1 fruit fly cellular context compared by ENCODE assay signal in genomic region chr3R:12627691-12628148, dm6.
A peak's percentile ranks its signal among the peaks of the same experiment; 100 is the strongest.
TF ChIP-seq lines count a peak whose summit lies in the region.

Gene Vha55 (minus strand): TSS chr3R:12627829.
Gene Snx3 (plus strand): TSS chr3R:12628031.

TF ChIP-seq in whole organism, embryonic, 481 proteins besides CTCF, POLR2A, EP300 and RAD21 (continued from another document):
- peak; percentile 90 for TF ChIP-seq CG1647 (GFP tag; optimal IDR thresholded peaks at IDR 0.05; lab: Kevin White, UChicago)
- no peak for TF ChIP-seq unc-4 (GFP tag; IDR thresholded peaks at IDR 0.05; lab: Robert Waterston, UW; ENCODE audit: partially characterized antibody)
- peak; percentile 88 for TF ChIP-seq CHES-1-like (GFP tag; optimal IDR thresholded peaks at IDR 0.05; lab: Kevin White, UChicago)
- peak; percentile 29 for TF ChIP-seq fd96Cb (tag; optimal IDR thresholded peaks at IDR 0.05; lab: Kevin White, UChicago)
- peak; percentile 20 for TF ChIP-seq CG15696 (tag; optimal IDR thresholded peaks at IDR 0.05; lab: Kevin White, UChicago)
- peak; percentile 38 for TF ChIP-seq CG14965 (GFP tag; optimal IDR thresholded peaks at IDR 0.05; lab: Kevin White, UChicago; ENCODE audit: borderline replicate concordance)
- TF ChIP-seq E2f2 (GFP tag; IDR thresholded peaks at IDR 0.05; lab: Robert Waterston, UW): no peak
- peak; percentile 74 for TF ChIP-seq Dek (tag; optimal IDR thresholded peaks at IDR 0.05; lab: Kevin White, UChicago)
- peak; percentile 43 for TF ChIP-seq gem (tag; optimal IDR thresholded peaks at IDR 0.05; lab: Kevin White, UChicago)
- peak; percentile 55 for TF ChIP-seq Atf-2 (GFP tag; optimal IDR thresholded peaks at IDR 0.05; lab: Kevin White, UChicago)
- TF ChIP-seq salm (tag; optimal IDR thresholded peaks at IDR 0.05; lab: Kevin White, UChicago): no peak
- no peak for TF ChIP-seq CG1024 (GFP tag; IDR thresholded peaks at IDR 0.05; lab: Robert Waterston, UW)
- TF ChIP-seq CG1603 (tag; optimal IDR thresholded peaks at IDR 0.05; lab: Kevin White, UChicago): peak; percentile 96
- TF ChIP-seq CG1602 (GFP tag; optimal IDR thresholded peaks at IDR 0.05; lab: Kevin White, UChicago): peak; percentile 60
- TF ChIP-seq CG17385 (GFP tag; optimal IDR thresholded peaks at IDR 0.05; lab: Kevin White, UChicago): peak; percentile 5
- no peak for TF ChIP-seq z (GFP tag; IDR thresholded peaks at IDR 0.05; lab: Robert Waterston, UW)
- peak; percentile 83 for TF ChIP-seq fu2 (GFP tag; optimal IDR thresholded peaks at IDR 0.05; lab: Kevin White, UChicago)
- TF ChIP-seq cwo (GFP tag; optimal IDR thresholded peaks at IDR 0.05; lab: Kevin White, UChicago): peak; percentile 96
- TF ChIP-seq maf-S (GFP tag; optimal IDR thresholded peaks at IDR 0.05; lab: Kevin White, UChicago): peak; percentile 70
- TF ChIP-seq CG42726 (GFP tag; IDR thresholded peaks at IDR 0.05; lab: Robert Waterston, UW; ENCODE audit: partially characterized antibody): no peak
- TF ChIP-seq ems (GFP tag; optimal IDR thresholded peaks at IDR 0.05; lab: Kevin White, UChicago): peak; percentile 66
- TF ChIP-seq CG1792 (GFP tag; optimal IDR thresholded peaks at IDR 0.05; lab: Kevin White, UChicago): peak; percentile 0
- peak; percentile 58 for TF ChIP-seq CG11398 (GFP tag; optimal IDR thresholded peaks at IDR 0.05; lab: Kevin White, UChicago)
- TF ChIP-seq HLHmδ (GFP tag; optimal IDR thresholded peaks at IDR 0.05; lab: Kevin White, UChicago): peak; percentile 76
- TF ChIP-seq hkb (optimal IDR thresholded peaks at IDR 0.05; lab: Kevin White, UChicago): peak; percentile 69
- TF ChIP-seq hkb (GFP tag; IDR thresholded peaks at IDR 0.05; lab: Robert Waterston, UW): no peak
- TF ChIP-seq CG11723 (GFP tag; optimal IDR thresholded peaks at IDR 0.05; lab: Kevin White, UChicago): no peak
- no peak for TF ChIP-seq Taf1 (GFP tag; IDR thresholded peaks at IDR 0.05; lab: Robert Waterston, UW)
- peak; percentile 82 for TF ChIP-seq CG17186 (GFP tag; optimal IDR thresholded peaks at IDR 0.05; lab: Kevin White, UChicago)
- peak; percentile 47 for TF ChIP-seq CoRest (tag; optimal IDR thresholded peaks at IDR 0.05; lab: Kevin White, UChicago)
- TF ChIP-seq cato (GFP tag; optimal IDR thresholded peaks at IDR 0.05; lab: Kevin White, UChicago; ENCODE audit: borderline replicate concordance): peak; percentile 60
- peak; percentile 68 for TF ChIP-seq CG4820 (GFP tag; optimal IDR thresholded peaks at IDR 0.05; lab: Kevin White, UChicago)
- TF ChIP-seq disco-r (GFP tag; optimal IDR thresholded peaks at IDR 0.05; lab: Kevin White, UChicago): peak; percentile 40
- peak; percentile 74 for TF ChIP-seq CG5245 (GFP tag; optimal IDR thresholded peaks at IDR 0.05; lab: Kevin White, UChicago)
- no peak for TF ChIP-seq ranshi (GFP tag; IDR thresholded peaks at IDR 0.05; lab: Robert Waterston, UW)
- TF ChIP-seq CG9215 (GFP tag; IDR thresholded peaks at IDR 0.05; lab: Robert Waterston, UW): no peak
- peak; percentile 18 for TF ChIP-seq Fer2 (tag; optimal IDR thresholded peaks at IDR 0.05; lab: Kevin White, UChicago)
- TF ChIP-seq Sin3A (optimal IDR thresholded peaks at IDR 0.05; lab: Kevin White, UChicago): peak; percentile 92
- TF ChIP-seq gro (GFP tag; optimal IDR thresholded peaks at IDR 0.05; lab: Kevin White, UChicago): peak; percentile 93
- TF ChIP-seq CG13123 (GFP tag; optimal IDR thresholded peaks at IDR 0.05; lab: Kevin White, UChicago): peak; percentile 65
- TF ChIP-seq zfh2 (GFP tag; optimal IDR thresholded peaks at IDR 0.05; lab: Kevin White, UChicago): peak; percentile 91
- no peak for TF ChIP-seq CG16813 (GFP tag; IDR thresholded peaks at IDR 0.05; lab: Robert Waterston, UW; ENCODE audit: partially characterized antibody)
- TF ChIP-seq CG43689 (GFP tag; IDR thresholded peaks at IDR 0.05; lab: Robert Waterston, UW): no peak
- TF ChIP-seq sr (GFP tag; IDR thresholded peaks at IDR 0.05; lab: Robert Waterston, UW): no peak
- TF ChIP-seq da (GFP tag; optimal IDR thresholded peaks at IDR 0.05; lab: Kevin White, UChicago): peak; percentile 39
- peak; percentile 76 for TF ChIP-seq CG18764 (GFP tag; optimal IDR thresholded peaks at IDR 0.05; lab: Kevin White, UChicago)
- TF ChIP-seq Hr51 (GFP tag; optimal IDR thresholded peaks at IDR 0.05; lab: Kevin White, UChicago): peak; percentile 23 to 81
- TF ChIP-seq CG6683 (GFP tag; optimal IDR thresholded peaks at IDR 0.05; lab: Kevin White, UChicago): peak; percentile 48
- peak; percentile 91 for TF ChIP-seq CG13894 (tag; optimal IDR thresholded peaks at IDR 0.05; lab: Kevin White, UChicago)
- TF ChIP-seq Hand (GFP tag; optimal IDR thresholded peaks at IDR 0.05; lab: Kevin White, UChicago): peak; percentile 32
- TF ChIP-seq Oli (tag; optimal IDR thresholded peaks at IDR 0.05; lab: Kevin White, UChicago): no peak
- peak; percentile 74 for TF ChIP-seq CG4617 (GFP tag; optimal IDR thresholded peaks at IDR 0.05; lab: Kevin White, UChicago; ENCODE audit: borderline replicate concordance)
- no peak for TF ChIP-seq D (optimal IDR thresholded peaks at IDR 0.05; lab: Kevin White, UChicago)
- no peak for TF ChIP-seq D (GFP tag; optimal IDR thresholded peaks at IDR 0.05; lab: Kevin White, UChicago)
- TF ChIP-seq pnt (GFP tag; optimal IDR thresholded peaks at IDR 0.05; lab: Kevin White, UChicago): peak; percentile 78
- peak; percentile 32 for TF ChIP-seq Mes4 (GFP tag; optimal IDR thresholded peaks at IDR 0.05; lab: Kevin White, UChicago)
- peak; percentile 26 for TF ChIP-seq Spps (tag; optimal IDR thresholded peaks at IDR 0.05; lab: Kevin White, UChicago)
- TF ChIP-seq CG12219 (GFP tag; optimal IDR thresholded peaks at IDR 0.05; lab: Kevin White, UChicago): no peak
- peak; percentile 60 for TF ChIP-seq psq (GFP tag; optimal IDR thresholded peaks at IDR 0.05; lab: Kevin White, UChicago)
- no peak for TF ChIP-seq Dll (GFP tag; IDR thresholded peaks at IDR 0.05; lab: Robert Waterston, UW; ENCODE audit: partially characterized antibody)
- TF ChIP-seq Dad (GFP tag; optimal IDR thresholded peaks at IDR 0.05; lab: Kevin White, UChicago): peak; percentile 89
- TF ChIP-seq Stat92E (GFP tag; optimal IDR thresholded peaks at IDR 0.05; lab: Kevin White, UChicago): peak in 1 of 3 experiments; percentile 77
- peak; percentile 62 for TF ChIP-seq Nf-YC (tag; optimal IDR thresholded peaks at IDR 0.05; lab: Kevin White, UChicago)
- TF ChIP-seq MBD-R2 (GFP tag; IDR thresholded peaks at IDR 0.05; lab: Robert Waterston, UW): no peak
- TF ChIP-seq CG8089 (GFP tag; optimal IDR thresholded peaks at IDR 0.05; lab: Kevin White, UChicago): peak; percentile 51
- peak; percentile 59 for TF ChIP-seq Chrac-16 (GFP tag; optimal IDR thresholded peaks at IDR 0.05; lab: Kevin White, UChicago)
- no peak for TF ChIP-seq GATAe (GFP tag; conservative IDR thresholded peaks at IDR 0.05; lab: Robert Waterston, UW)
- TF ChIP-seq Sox100B (GFP tag; optimal IDR thresholded peaks at IDR 0.05; lab: Kevin White, UChicago): no peak
- peak; percentile 7 for TF ChIP-seq CG10979 (tag; optimal IDR thresholded peaks at IDR 0.05; lab: Kevin White, UChicago)
- no peak for TF ChIP-seq CG3726 (GFP tag; IDR thresholded peaks at IDR 0.05; lab: Robert Waterston, UW)
- no peak for TF ChIP-seq Lim3 (GFP tag; IDR thresholded peaks at IDR 0.05; lab: Robert Waterston, UW)
- peak; percentile 36 for TF ChIP-seq sima (GFP tag; optimal IDR thresholded peaks at IDR 0.05; lab: Kevin White, UChicago)
- peak; percentile 78 for TF ChIP-seq ftz-f1 (GFP tag; optimal IDR thresholded peaks at IDR 0.05; lab: Kevin White, UChicago)
- TF ChIP-seq CG31365 (tag; optimal IDR thresholded peaks at IDR 0.05; lab: Kevin White, UChicago): peak; percentile 52
- TF ChIP-seq CG3065 (GFP tag; optimal IDR thresholded peaks at IDR 0.05; lab: Kevin White, UChicago): peak; percentile 67
- no peak for TF ChIP-seq cg (GFP tag; optimal IDR thresholded peaks at IDR 0.05; lab: Kevin White, UChicago)
- no peak for TF ChIP-seq Mrtf (GFP tag; IDR thresholded peaks at IDR 0.05; lab: Robert Waterston, UW)
- peak; percentile 56 for TF ChIP-seq CG18011 (GFP tag; optimal IDR thresholded peaks at IDR 0.05; lab: Kevin White, UChicago)
- peak; percentile 1 for TF ChIP-seq CG3838 (GFP tag; optimal IDR thresholded peaks at IDR 0.05; lab: Kevin White, UChicago)
- TF ChIP-seq CG17359 (tag; optimal IDR thresholded peaks at IDR 0.05; lab: Kevin White, UChicago): peak; percentile 50
- TF ChIP-seq sd (tag; optimal IDR thresholded peaks at IDR 0.05; lab: Kevin White, UChicago): peak; percentile 41
- no peak for TF ChIP-seq C15 (GFP tag; IDR thresholded peaks at IDR 0.05; lab: Robert Waterston, UW)
- peak; percentile 72 for TF ChIP-seq Side (GFP tag; optimal IDR thresholded peaks at IDR 0.05; lab: Kevin White, UChicago)
- TF ChIP-seq CG15479 (GFP tag; optimal IDR thresholded peaks at IDR 0.05; lab: Kevin White, UChicago): no peak
- no peak for TF ChIP-seq gt (GFP tag; IDR thresholded peaks at IDR 0.05; lab: Robert Waterston, UW)
- peak; percentile 25 for TF ChIP-seq CG2875 (GFP tag; optimal IDR thresholded peaks at IDR 0.05; lab: Kevin White, UChicago)
- peak; percentile 18 for TF ChIP-seq fd3F (GFP tag; optimal IDR thresholded peaks at IDR 0.05; lab: Kevin White, UChicago)
- TF ChIP-seq TFAM (GFP tag; optimal IDR thresholded peaks at IDR 0.05; lab: Kevin White, UChicago): no peak
- peak; percentile 73 for TF ChIP-seq pb (GFP tag; optimal IDR thresholded peaks at IDR 0.05; lab: Kevin White, UChicago)
- peak; percentile 83 for TF ChIP-seq ind (GFP tag; optimal IDR thresholded peaks at IDR 0.05; lab: Kevin White, UChicago)
- no peak for TF ChIP-seq seq (GFP tag; IDR thresholded peaks at IDR 0.05; lab: Robert Waterston, UW)
- TF ChIP-seq CG18619 (GFP tag; optimal IDR thresholded peaks at IDR 0.05; lab: Kevin White, UChicago): peak; percentile 45
- TF ChIP-seq CG30020 (tag; optimal IDR thresholded peaks at IDR 0.05; lab: Kevin White, UChicago): peak; percentile 27
- TF ChIP-seq CG17802 (tag; optimal IDR thresholded peaks at IDR 0.05; lab: Kevin White, UChicago): no peak
- peak; percentile 48 for TF ChIP-seq Nf-YB (GFP tag; optimal IDR thresholded peaks at IDR 0.05; lab: Kevin White, UChicago)
- TF ChIP-seq HLH54F (GFP tag; optimal IDR thresholded peaks at IDR 0.05; lab: Kevin White, UChicago): peak; percentile 91
- TF ChIP-seq CG9609 (GFP tag; optimal IDR thresholded peaks at IDR 0.05; lab: Kevin White, UChicago): peak; percentile 90
- TF ChIP-seq Vsx1 (GFP tag; optimal IDR thresholded peaks at IDR 0.05; lab: Kevin White, UChicago): no peak
- TF ChIP-seq CG10462 (GFP tag; optimal IDR thresholded peaks at IDR 0.05; lab: Kevin White, UChicago): peak; percentile 32
- TF ChIP-seq Meics (GFP tag; optimal IDR thresholded peaks at IDR 0.05; lab: Kevin White, UChicago): peak; percentile 56
- no peak for TF ChIP-seq CG15073 (GFP tag; optimal IDR thresholded peaks at IDR 0.05; lab: Kevin White, UChicago)
- peak; percentile 67 for TF ChIP-seq Dp (GFP tag; optimal IDR thresholded peaks at IDR 0.05; lab: Kevin White, UChicago)
- TF ChIP-seq cas (GFP tag; IDR thresholded peaks at IDR 0.05; lab: Robert Waterston, UW): no peak
- TF ChIP-seq hb (GFP tag; IDR thresholded peaks at IDR 0.05; lab: Robert Waterston, UW; ENCODE audit: partially characterized antibody): no peak
- TF ChIP-seq CG13775 (GFP tag; optimal IDR thresholded peaks at IDR 0.05; lab: Kevin White, UChicago): peak; percentile 35
- no peak for TF ChIP-seq CG16779 (GFP tag; IDR thresholded peaks at IDR 0.05; lab: Robert Waterston, UW)
- TF ChIP-seq stwl (tag; optimal IDR thresholded peaks at IDR 0.05; lab: Kevin White, UChicago): peak; percentile 99
- TF ChIP-seq HLH3B (GFP tag; IDR thresholded peaks at IDR 0.05; lab: Robert Waterston, UW): no peak
- peak; percentile 70 for TF ChIP-seq Max (GFP tag; optimal IDR thresholded peaks at IDR 0.05; lab: Kevin White, UChicago)
- TF ChIP-seq Sry-δ (GFP tag; optimal IDR thresholded peaks at IDR 0.05; lab: Kevin White, UChicago): peak; percentile 97
- TF ChIP-seq dati (GFP tag; IDR thresholded peaks at IDR 0.05; lab: Robert Waterston, UW): no peak
- TF ChIP-seq dm (GFP tag; optimal IDR thresholded peaks at IDR 0.05; lab: Kevin White, UChicago): peak; percentile 97
- TF ChIP-seq Jarid2 (GFP tag; optimal IDR thresholded peaks at IDR 0.05; lab: Kevin White, UChicago): peak; percentile 56
- peak; percentile 82 for TF ChIP-seq sug (tag; optimal IDR thresholded peaks at IDR 0.05; lab: Kevin White, UChicago)
- TF ChIP-seq ewg (GFP tag; optimal IDR thresholded peaks at IDR 0.05; lab: Kevin White, UChicago): peak; percentile 46
- peak; percentile 68 for TF ChIP-seq CG12391 (tag; optimal IDR thresholded peaks at IDR 0.05; lab: Kevin White, UChicago)
- peak; percentile 98 for TF ChIP-seq gfzf (GFP tag; optimal IDR thresholded peaks at IDR 0.05; lab: Kevin White, UChicago)
- TF ChIP-seq slp2 (GFP tag; optimal IDR thresholded peaks at IDR 0.05; lab: Kevin White, UChicago): peak; percentile 27
- peak; percentile 42 for TF ChIP-seq CG16863 (GFP tag; optimal IDR thresholded peaks at IDR 0.05; lab: Kevin White, UChicago)
- TF ChIP-seq nerfin-2 (GFP tag; IDR thresholded peaks at IDR 0.05; lab: Robert Waterston, UW; ENCODE audit: partially characterized antibody): no peak
- TF ChIP-seq nerfin-1 (tag; optimal IDR thresholded peaks at IDR 0.05; lab: Kevin White, UChicago): peak; percentile 95
- peak in 1 of 2 experiments; percentile 68 for TF ChIP-seq insv (GFP tag; optimal IDR thresholded peaks at IDR 0.05; lab: Kevin White, UChicago)
- TF ChIP-seq Deaf1 (tag; optimal IDR thresholded peaks at IDR 0.05; lab: Kevin White, UChicago): no peak
- peak; percentile 98 for TF ChIP-seq CG15514 (GFP tag; optimal IDR thresholded peaks at IDR 0.05; lab: Kevin White, UChicago)
- peak; percentile 12 for TF ChIP-seq CG31388 (GFP tag; optimal IDR thresholded peaks at IDR 0.05; lab: Kevin White, UChicago)
- TF ChIP-seq tin (GFP tag; optimal IDR thresholded peaks at IDR 0.05; lab: Kevin White, UChicago): peak; percentile 80
- peak; percentile 88 for TF ChIP-seq CG13624 (GFP tag; optimal IDR thresholded peaks at IDR 0.05; lab: Kevin White, UChicago)
- TF ChIP-seq B-H2 (GFP tag; optimal IDR thresholded peaks at IDR 0.05; lab: Kevin White, UChicago): peak; percentile 88
- TF ChIP-seq ATbp (GFP tag; optimal IDR thresholded peaks at IDR 0.05; lab: Kevin White, UChicago): no peak
- TF ChIP-seq her (GFP tag; optimal IDR thresholded peaks at IDR 0.05; lab: Kevin White, UChicago): peak; percentile 89
- peak; percentile 18 for TF ChIP-seq PHDP (tag; optimal IDR thresholded peaks at IDR 0.05; lab: Kevin White, UChicago)
